Worm (Caenorhabditis elegans) whole organism, early embryonic: ENCODE measurements around the gene moe-3.

ENCODE experiments used
- ama-1 ChIP-seq: fragments of 150-350 bp; optimal IDR thresholded peaks from 2 replicates; lab custom pipeline; 2014
- ceh-36 ChIP-seq: sonication (generic microtip); optimal IDR thresholded peaks from 2 replicates; lab custom pipeline; 2016; ENCODE audit warnings: missing genetic modification characterization, inconsistent platforms, missing compliant biosample characterization
- pes-1 ChIP-seq: fragments of 200-800 bp; sonication (Bioruptor generic); IDR thresholded peaks from 2 replicates; pipeline ENCODE4 v1.3.6; 2022; ENCODE audit warnings: missing genetic modification reagents, missing genetic modification characterization, missing compliant biosample characterization
- scrt-1 ChIP-seq: fragments of 200-800 bp; sonication (Bioruptor generic); IDR thresholded peaks from 2 replicates; pipeline ENCODE4 v1.3.6; 2022; ENCODE audit warnings: missing genetic modification characterization, missing compliant biosample characterization

ce11 chrII:13199674-13200215 lies 34.2 kb upstream of the moe-3 start, which contains the start of gene btf-1:
- peak; percentile 41; the same call in 1 of the 2 replicates for TF ChIP-seq pes-1 (GFP tag; lab: Robert Waterston, UW)
- no peak for TF ChIP-seq scrt-1 (GFP tag; lab: Robert Waterston, UW)
- TF ChIP-seq ama-1 (lab: Kevin White, UChicago), result peak; percentile 23
- no peak for TF ChIP-seq ceh-36 (tag; lab: Kevin White, UChicago)
